Worm (Caenorhabditis elegans) whole organism, L4 larva: ENCODE measurements around the gene B0272.3.

ENCODE experiments used
- F10B5.3 ChIP-seq: sonication (generic microtip); optimal IDR thresholded peaks from 2 replicates; lab custom pipeline; 2016; ENCODE audit warnings: mild to moderate bottlenecking, missing genetic modification characterization, missing compliant biosample characterization
- F26F4.8 ChIP-seq: fragments of 200-800 bp; sonication (Bioruptor generic); conservative IDR thresholded peaks from 2 replicates; pipeline ENCODE4 v1.3.6; 2022; ENCODE audit warnings: missing genetic modification characterization, missing compliant biosample characterization
- F44E2.7 ChIP-seq: fragments of 200-800 bp; sonication (Bioruptor generic); IDR thresholded peaks from 2 replicates; pipeline ENCODE4 v2.1.2; 2022; ENCODE audit warnings: missing genetic modification characterization, missing compliant biosample characterization
- R02D3.7 ChIP-seq: fragments of 150-350 bp; sonication (generic microtip); optimal IDR thresholded peaks from 3 replicates; lab custom pipeline; 2014; ENCODE audit warnings: missing biosample characterization, missing genetic modification characterization
- Y105C5A.15 ChIP-seq: fragments of 200-800 bp; sonication (Bioruptor generic); IDR thresholded peaks from 2 replicates; pipeline ENCODE4 v1.3.6; 2022; ENCODE audit warnings: missing genetic modification characterization, missing compliant biosample characterization
- aha-1 ChIP-seq: fragments of 150-350 bp; peaks from one replicate; lab custom pipeline; 2014; ENCODE audit warnings: missing biosample characterization, missing genetic modification characterization
- aly-2 ChIP-seq: sonication (generic microtip); optimal IDR thresholded peaks from 2 replicates; lab custom pipeline; 2018; ENCODE audit warnings: missing biosample characterization, missing genetic modification characterization
- ama-1 ChIP-seq: fragments of 150-350 bp; optimal IDR thresholded peaks from 2 replicates; lab custom pipeline; 2014; ENCODE audit warnings: inconsistent platforms, mixed read lengths
- attf-4 ChIP-seq: sonication (generic microtip); optimal IDR thresholded peaks from 3 replicates; lab custom pipeline; 2017; ENCODE audit warnings: missing biosample characterization, missing genetic modification characterization
- ceh-20 ChIP-seq: fragments of 200-800 bp; sonication (Bioruptor generic); IDR thresholded peaks from 2 replicates; pipeline ENCODE4 v1.3.6; 2022; ENCODE audit warnings: missing genetic modification reagents, missing genetic modification characterization, missing compliant biosample characterization
- ceh-32 ChIP-seq: sonication (generic microtip); optimal IDR thresholded peaks from 2 replicates; lab custom pipeline; 2016; ENCODE audit warnings: mild to moderate bottlenecking, missing genetic modification characterization, missing compliant biosample characterization; ENCODE audit not compliant: poor library complexity
- ceh-44 ChIP-seq: fragments of 200-800 bp; sonication (Bioruptor generic); IDR thresholded peaks from 2 replicates; pipeline ENCODE4 v1.3.6; 2022; ENCODE audit warnings: missing genetic modification reagents, missing genetic modification characterization, missing compliant biosample characterization
- ceh-62 ChIP-seq: sonication (generic microtip); optimal IDR thresholded peaks from 2 replicates; lab custom pipeline; 2017; ENCODE audit warnings: missing biosample characterization, missing genetic modification characterization
- ceh-82 ChIP-seq: sonication (generic microtip); optimal IDR thresholded peaks from 2 replicates; lab custom pipeline; 2017; ENCODE audit warnings: missing biosample characterization, missing genetic modification characterization
- ces-1 ChIP-seq: fragments of 150-350 bp; sonication (generic microtip); optimal IDR thresholded peaks from 4 replicates; lab custom pipeline; 2014; ENCODE audit warnings: missing biosample characterization, missing genetic modification reagents, missing genetic modification characterization
- cey-2 ChIP-seq: sonication (generic microtip); optimal IDR thresholded peaks from 3 replicates; lab custom pipeline; 2017; ENCODE audit warnings: missing genetic modification characterization, mild to moderate bottlenecking, missing compliant biosample characterization, antibody characterized with exemption, borderline replicate concordance; ENCODE audit not compliant: insufficient read depth
- daf-19 ChIP-seq: fragments of 200-800 bp; sonication (Bioruptor generic); conservative IDR thresholded peaks from 2 replicates; pipeline ENCODE4 v1.3.6; 2022; ENCODE audit warnings: missing genetic modification characterization, missing compliant biosample characterization
- dmd-6 ChIP-seq: fragments of 200-800 bp; sonication (Bioruptor generic); IDR thresholded peaks from 2 replicates; pipeline ENCODE4 v1.3.6; 2022; ENCODE audit warnings: missing genetic modification reagents, missing genetic modification characterization, missing compliant biosample characterization
- duxl-1 ChIP-seq: sonication (generic microtip); optimal IDR thresholded peaks from 2 replicates; lab custom pipeline; 2016; ENCODE audit warnings: mild to moderate bottlenecking, missing genetic modification characterization, moderate library complexity, missing compliant biosample characterization; ENCODE audit not compliant: poor library complexity
- egl-27 ChIP-seq: sonication (generic microtip); optimal IDR thresholded peaks from 3 replicates; lab custom pipeline; 2017; ENCODE audit warnings: missing biosample characterization, missing genetic modification reagents, missing genetic modification characterization
- fkh-10 ChIP-seq: fragments of 150-350 bp; optimal IDR thresholded peaks from 2 replicates; lab custom pipeline; 2014; ENCODE audit warnings: missing biosample characterization, missing genetic modification reagents, missing genetic modification characterization
- hlh-30 ChIP-seq: sonication (generic microtip); optimal IDR thresholded peaks from 2 replicates; lab custom pipeline; 2017; ENCODE audit warnings: antibody characterized with exemption, mild to moderate bottlenecking, missing genetic modification characterization, missing compliant biosample characterization; ENCODE audit not compliant: insufficient read depth
- lim-7 ChIP-seq: fragments of 200-800 bp; sonication (Bioruptor generic); IDR thresholded peaks from 2 replicates; pipeline ENCODE4 v1.3.6; 2022; ENCODE audit warnings: missing genetic modification characterization, missing compliant biosample characterization
- lin-13 ChIP-seq: fragments of 150-350 bp; optimal IDR thresholded peaks from 2 replicates; lab custom pipeline; 2014; ENCODE audit warnings: missing biosample characterization, missing genetic modification reagents, missing genetic modification characterization
- lin-29 ChIP-seq: fragments of 200-800 bp; sonication (Bioruptor generic); IDR thresholded peaks from 2 replicates; pipeline ENCODE4 v1.3.6; 2022; ENCODE audit warnings: missing genetic modification reagents, missing genetic modification characterization, missing compliant biosample characterization
- lin-38 ChIP-seq: fragments of 200-800 bp; sonication (Bioruptor generic); IDR thresholded peaks from 2 replicates; pipeline ENCODE4 v1.3.6; 2022; ENCODE audit warnings: missing genetic modification reagents, missing genetic modification characterization, missing compliant biosample characterization
- lir-3 ChIP-seq: sonication (generic microtip); optimal IDR thresholded peaks from 2 replicates; lab custom pipeline; 2016; ENCODE audit warnings: mild to moderate bottlenecking, missing genetic modification characterization, missing compliant biosample characterization
- lsy-2 ChIP-seq, 2 experiments: fragments of 150-350 bp in 1 of 2; sonication (generic microtip) in 1 of 2; optimal IDR thresholded peaks; 2 replicates each; lab custom pipeline; 2014 to 2017; ENCODE audit warnings: missing biosample characterization in 2 of 2, missing genetic modification characterization in 2 of 2
- madf-5 ChIP-seq, 2 experiments: fragments of 200-800 bp; sonication (Bioruptor generic); IDR thresholded peaks; 2 replicates each; pipeline ENCODE4 v1.3.6; 2022; ENCODE audit warnings: missing compliant biosample characterization in 2 of 2, missing genetic modification characterization in 2 of 2
- mdl-1 ChIP-seq, 2 experiments: fragments of 150-350 bp in 1 of 2; sonication (generic microtip) in 1 of 2; optimal IDR thresholded peaks; 2 replicates each; lab custom pipeline; 2014 to 2017; ENCODE audit warnings: missing biosample characterization in 2 of 2, missing genetic modification characterization in 2 of 2
- mep-1 ChIP-seq: fragments of 150-350 bp; sonication (generic microtip); optimal IDR thresholded peaks from 3 replicates; lab custom pipeline; 2014; ENCODE audit warnings: missing biosample characterization, missing genetic modification characterization
- mxl-2 ChIP-seq: fragments of 200-800 bp; sonication (Bioruptor generic); conservative IDR thresholded peaks from 2 replicates; pipeline ENCODE4 v1.3.6; 2022; ENCODE audit warnings: missing genetic modification reagents, missing genetic modification characterization, missing compliant biosample characterization
- nhr-10 ChIP-seq: fragments of 150-350 bp; optimal IDR thresholded peaks from 2 replicates; lab custom pipeline; 2014; ENCODE audit warnings: missing biosample characterization, missing genetic modification characterization
- nhr-102 ChIP-seq: sonication (generic microtip); optimal IDR thresholded peaks from 2 replicates; lab custom pipeline; 2016; ENCODE audit warnings: mild to moderate bottlenecking, missing genetic modification characterization, moderate library complexity, missing compliant biosample characterization
- nhr-25 ChIP-seq: sonication (generic microtip); optimal IDR thresholded peaks from 2 replicates; lab custom pipeline; 2017; ENCODE audit warnings: missing genetic modification characterization, mild to moderate bottlenecking, missing compliant biosample characterization, antibody characterized with exemption, moderate library complexity, borderline replicate concordance; ENCODE audit not compliant: insufficient read depth
- nhr-41 ChIP-seq: fragments of 200-800 bp; sonication (Bioruptor generic); IDR thresholded peaks from 2 replicates; pipeline ENCODE4 v1.3.6; 2022; ENCODE audit warnings: missing genetic modification reagents, missing genetic modification characterization, missing compliant biosample characterization
- nhr-48 ChIP-seq: sonication (generic microtip); optimal IDR thresholded peaks from 2 replicates; lab custom pipeline; 2016; ENCODE audit warnings: mild to moderate bottlenecking, missing genetic modification characterization, missing compliant biosample characterization
- nhr-77 ChIP-seq: fragments of 150-350 bp; optimal IDR thresholded peaks from 2 replicates; lab custom pipeline; 2014; ENCODE audit warnings: missing biosample characterization, missing genetic modification characterization
- pqm-1 ChIP-seq: sonication (generic microtip); optimal IDR thresholded peaks from 2 replicates; lab custom pipeline; 2017; ENCODE audit warnings: missing biosample characterization, missing genetic modification characterization
- saeg-2 ChIP-seq: fragments of 200-800 bp; sonication (Bioruptor generic); IDR thresholded peaks from 2 replicates; pipeline ENCODE4 v1.3.6; 2022; ENCODE audit warnings: missing genetic modification reagents, missing genetic modification characterization, missing compliant biosample characterization
- sdz-12 ChIP-seq: fragments of 200-800 bp; sonication (Bioruptor generic); optimal IDR thresholded peaks from 2 replicates; lab custom pipeline; 2018; ENCODE audit warnings: mild to moderate bottlenecking, missing genetic modification characterization, missing compliant biosample characterization
- set-16 ChIP-seq: fragments of 200-800 bp; sonication (Bioruptor generic); IDR thresholded peaks from 2 replicates; pipeline ENCODE4 v1.3.6; 2022; ENCODE audit warnings: missing genetic modification reagents, missing genetic modification characterization, missing compliant biosample characterization
- snpc-1.2 ChIP-seq: fragments of 200-800 bp; sonication (Bioruptor generic); IDR thresholded peaks from 2 replicates; pipeline ENCODE4 v1.3.6; 2022; ENCODE audit warnings: missing genetic modification reagents, missing genetic modification characterization, missing compliant biosample characterization
- spr-3 ChIP-seq: fragments of 200-800 bp; sonication (Bioruptor generic); optimal IDR thresholded peaks from 2 replicates; lab custom pipeline; 2018; ENCODE audit warnings: mild to moderate bottlenecking, missing genetic modification characterization, missing compliant biosample characterization
- unc-62 ChIP-seq, 3 experiments: fragments of 150-350 bp in 1 of 3; sonication (generic microtip); optimal IDR thresholded peaks in 2 of 3; peaks in 1 of 3; 1 replicate in 1 of 3; 2 replicates in 2 of 3; lab custom pipeline; 2014 to 2017; ENCODE audit warnings: missing biosample characterization in 3 of 3, missing genetic modification characterization in 3 of 3, missing genetic modification reagents in 3 of 3, missing genotype in 1 of 3
- zfp-2 ChIP-seq: sonication (generic microtip); optimal IDR thresholded peaks from 2 replicates; lab custom pipeline; 2016; ENCODE audit warnings: mild to moderate bottlenecking, missing genetic modification characterization, missing compliant biosample characterization
- zip-11 ChIP-seq: fragments of 200-800 bp; sonication (Bioruptor generic); IDR thresholded peaks from 2 replicates; pipeline ENCODE4 v1.3.6; 2022; ENCODE audit warnings: missing genetic modification characterization, missing compliant biosample characterization
- zip-2 ChIP-seq: fragments of 150-350 bp; optimal IDR thresholded peaks from 2 replicates; lab custom pipeline; 2014; ENCODE audit warnings: missing biosample characterization, missing genetic modification characterization
- ztf-11 ChIP-seq: fragments of 150-350 bp; optimal IDR thresholded peaks from 2 replicates; lab custom pipeline; 2014; ENCODE audit warnings: missing biosample characterization, missing genetic modification characterization
- ztf-7 ChIP-seq: fragments of 150-350 bp; optimal IDR thresholded peaks from 2 replicates; lab custom pipeline; 2014; ENCODE audit warnings: missing biosample characterization, missing genetic modification characterization

The B0272.3 gene

DNA sequence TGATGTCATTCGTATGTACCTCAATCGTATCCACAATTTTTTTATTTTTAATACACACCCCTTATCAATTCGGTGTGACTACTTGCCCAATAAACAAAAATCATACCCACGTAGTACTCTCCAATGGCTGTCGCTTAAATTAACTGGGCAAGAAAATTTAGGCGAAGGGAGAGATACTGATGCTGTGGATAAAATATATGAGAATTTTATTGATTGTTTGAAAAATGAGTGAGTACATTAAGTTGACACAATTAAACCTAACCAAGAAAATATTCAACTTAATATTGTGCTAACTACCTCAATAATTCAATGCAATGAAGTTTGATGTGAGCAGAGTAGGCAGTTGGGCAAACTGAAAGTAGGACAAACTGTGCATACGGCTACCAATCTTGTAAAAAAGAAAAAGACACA is 34.5 kb downstream of the B0272.3 start (continued):
- TF ChIP-seq unc-62 (GFP tag; optimal IDR thresholded peaks at IDR 0.05 in 1 of 2; lab: Kevin White, UChicago) (peak; percentile 83 to 99), unc-62 (tag; optimal IDR thresholded peaks at IDR 0.05; lab: Kevin White, UChicago) (peak; percentile 87), cey-2 (tag; lab: Kevin White, UChicago) (peak; percentile 72), attf-4 (peak; percentile 61), aly-2 (peak; percentile 35), Y105C5A.15 (GFP tag; lab: Robert Waterston, UW) (peak; percentile 72), nhr-41 (GFP tag; lab: Robert Waterston, UW) (peak; percentile 75), ztf-11 (peak; percentile 80), spr-3 (GFP tag; lab: Kevin White, UChicago) (peak; percentile 97), hlh-30 (tag; lab: Kevin White, UChicago) (peak; percentile 97), mep-1 (peak; percentile 100), nhr-10 (tag; lab: Kevin White, UChicago) (peak; percentile 100), lin-13 (GFP tag; lab: Kevin White, UChicago) (peak; percentile 98), fkh-10 (GFP tag; lab: Kevin White, UChicago) (peak; percentile 99), pqm-1 (tag; lab: Kevin White, UChicago) (peak; percentile 69), lsy-2 (tag; optimal IDR thresholded peaks at IDR 0.05; lab: Kevin White, UChicago) (peak; percentile 94 to 98), nhr-102 (tag; lab: Kevin White, UChicago) (peak; percentile 100), snpc-1.2 (GFP tag; lab: Robert Waterston, UW) (peak; percentile 76), ztf-7 (tag; lab: Kevin White, UChicago) (peak; percentile 97), lin-38 (GFP tag; lab: Robert Waterston, UW) (peak; percentile 88), lir-3 (tag; lab: Kevin White, UChicago) (peak; percentile 95), duxl-1 (tag; lab: Kevin White, UChicago) (peak; percentile 99), saeg-2 (GFP tag; lab: Robert Waterston, UW) (peak; percentile 97), nhr-48 (tag; lab: Kevin White, UChicago) (peak; percentile 98), mxl-2 (GFP tag; lab: Robert Waterston, UW) (peak; percentile 88), ceh-32 (tag; lab: Kevin White, UChicago) (peak; percentile 92), nhr-25 (tag; lab: Kevin White, UChicago) (peak; percentile 98), F10B5.3 (tag; lab: Kevin White, UChicago) (peak; percentile 96), lin-29 (GFP tag; lab: Robert Waterston, UW) (peak; percentile 96), daf-19 (GFP tag; lab: Robert Waterston, UW) (peak; percentile 98), ceh-44 (GFP tag; lab: Robert Waterston, UW) (peak; percentile 59; the same call in 1 of the 2 replicates), ama-1 (lab: Kevin White, UChicago) (no peak), madf-5 (GFP tag; IDR thresholded peaks at IDR 0.05; lab: Robert Waterston, UW) (peak; percentile 75 to 95), mdl-1 (tag; optimal IDR thresholded peaks at IDR 0.05; lab: Kevin White, UChicago) (peak; percentile 96), sdz-12 (GFP tag; lab: Kevin White, UChicago) (peak; percentile 1), egl-27 (tag; lab: Kevin White, UChicago) (peak; percentile 73), nhr-77 (tag; lab: Kevin White, UChicago) (peak; percentile 100), F26F4.8 (GFP tag; lab: Robert Waterston, UW) (no peak), lim-7 (GFP tag; lab: Robert Waterston, UW) (peak; percentile 41; the same call in 1 of the 2 replicates), dmd-6 (GFP tag; lab: Robert Waterston, UW) (peak; percentile 97), aha-1 (tag; lab: Kevin White, UChicago) (peak; percentile 100), ceh-20 (GFP tag; lab: Robert Waterston, UW) (peak; percentile 98), F44E2.7 (GFP tag; lab: Robert Waterston, UW) (no peak), ceh-62 (no peak), zip-2 (tag; lab: Kevin White, UChicago) (peak; percentile 98), set-16 (GFP tag; lab: Robert Waterston, UW) (no peak), ceh-82 (peak; percentile 82), ces-1 (GFP tag; lab: Kevin White, UChicago) (peak; percentile 96), R02D3.7 (no peak), zfp-2 (tag; lab: Kevin White, UChicago) (peak; percentile 89), zip-11 (0 out of 2 replicates have a peak, but pooled peaks have one; percentile 44)
